Worm (Caenorhabditis elegans): ENCODE results near the gene dgn-3.
"Not testable (repeated sequence)": the region's sequence is repeated elsewhere in the genome, so short reads cannot be mapped to it uniquely, and the experiment has no call there.

- not testable (repeated sequence) for TF ChIP-seq F13H6.1, C08G9.2, ceh-30 (tag; optimal IDR thresholded peaks at IDR 0.05)
Observed at ce11 chrX:1689996-1690395, 39.7 kb upstream of the dgn-3 start, which contains the start of gene C36C9.12.
